Fruit fly (Drosophila melanogaster) whole organism, embryonic: Measurements from ENCODE around the gene CG12115.
A peak's percentile ranks its signal among the peaks of the same experiment; 100 is the strongest.

Experiments
- Aef1 ChIP-seq: fragments of 200-800 bp; sonication (Bioruptor generic); IDR thresholded peaks from 3 replicates; pipeline ENCODE4 v1.3.6; 2022; ENCODE audit warnings: missing biosample characterization, missing genetic modification characterization
- Asciz ChIP-seq: fragments of 200-800 bp; sonication (Bioruptor generic); optimal IDR thresholded peaks from 2 replicates; lab custom pipeline; 2017; ENCODE audit warnings: missing biosample characterization, mild to moderate bottlenecking, missing genetic modification characterization, missing genetic modification reagents
- B-H1 ChIP-seq: fragments of 200-800 bp; sonication (Bioruptor generic); IDR thresholded peaks from 3 replicates; pipeline ENCODE4 v1.3.6; 2022; ENCODE audit warnings: missing biosample characterization, missing genetic modification characterization
- CG10959 ChIP-seq: fragments of 200-800 bp; sonication (Bioruptor generic); IDR thresholded peaks from 2 replicates; pipeline ENCODE4 v1.3.6; 2022; ENCODE audit warnings: missing biosample characterization, missing genetic modification characterization
- CG11560 ChIP-seq: fragments of 200-800 bp; sonication (Bioruptor generic); IDR thresholded peaks from 3 replicates; pipeline ENCODE4 v1.3.6; 2022; ENCODE audit warnings: missing biosample characterization, missing genetic modification characterization
- CG12155 ChIP-seq: fragments of 200-800 bp; sonication (Bioruptor generic); optimal IDR thresholded peaks from 3 replicates; lab custom pipeline; 2016; ENCODE audit warnings: missing biosample characterization, missing genetic modification characterization
- CG12219 ChIP-seq: fragments of 200-800 bp; sonication (Bioruptor generic); optimal IDR thresholded peaks from 3 replicates; lab custom pipeline; 2018; ENCODE audit warnings: missing biosample characterization, mild to moderate bottlenecking, missing genetic modification characterization
- CG1233 ChIP-seq: fragments of 200-800 bp; sonication (Bioruptor generic); optimal IDR thresholded peaks from 4 replicates; lab custom pipeline; 2018; ENCODE audit warnings: missing biosample characterization, mild to moderate bottlenecking, missing genetic modification characterization
- CG13775 ChIP-seq: fragments of 200-800 bp; sonication (Bioruptor generic); optimal IDR thresholded peaks from 3 replicates; lab custom pipeline; 2017; ENCODE audit warnings: missing biosample characterization, mild to moderate bottlenecking, missing genetic modification characterization
- CG13894 ChIP-seq: fragments of 200-800 bp; sonication (Bioruptor generic); optimal IDR thresholded peaks from 3 replicates; lab custom pipeline; 2018; ENCODE audit warnings: missing biosample characterization, mild to moderate bottlenecking, missing genetic modification characterization, moderate library complexity
- CG14710 ChIP-seq: fragments of 200-800 bp; sonication (Bioruptor generic); optimal IDR thresholded peaks from 3 replicates; lab custom pipeline; 2019; ENCODE audit warnings: missing biosample characterization, mild to moderate bottlenecking, missing genetic modification characterization, moderate library complexity
- CG16779 ChIP-seq: fragments of 200-800 bp; sonication (Bioruptor generic); IDR thresholded peaks from 2 replicates; pipeline ENCODE4 v1.3.6; 2022; ENCODE audit warnings: missing biosample characterization, missing genetic modification characterization
- CG17328 ChIP-seq: fragments of 200-800 bp; sonication (Bioruptor generic); IDR thresholded peaks from 2 replicates; pipeline ENCODE4 v1.3.6; 2022; ENCODE audit warnings: missing biosample characterization, missing genetic modification characterization
- CG17385 ChIP-seq: fragments of 200-800 bp; sonication (Bioruptor generic); optimal IDR thresholded peaks from 3 replicates; lab custom pipeline; 2018; ENCODE audit warnings: missing biosample characterization, mild to moderate bottlenecking, missing genetic modification characterization
- CG17612 ChIP-seq: fragments of 200-800 bp; sonication (Bioruptor generic); IDR thresholded peaks from 2 replicates; pipeline ENCODE4 v1.3.6; 2022; ENCODE audit warnings: missing biosample characterization, missing genetic modification characterization
- CG30020 ChIP-seq: fragments of 200-800 bp; optimal IDR thresholded peaks from 2 replicates; lab custom pipeline; 2019; ENCODE audit warnings: missing biosample characterization, mild to moderate bottlenecking, missing genetic modification characterization, moderate library complexity
- CG30431 ChIP-seq: fragments of 200-800 bp; sonication (Bioruptor generic); optimal IDR thresholded peaks from 2 replicates; lab custom pipeline; 2017; ENCODE audit warnings: missing biosample characterization, missing genetic modification characterization
- CG31365 ChIP-seq: fragments of 200-800 bp; sonication (Bioruptor generic); optimal IDR thresholded peaks from 2 replicates; lab custom pipeline; 2018; ENCODE audit warnings: missing biosample characterization, mild to moderate bottlenecking, missing genetic modification characterization
- CG4404 ChIP-seq: fragments of 200-800 bp; sonication (Bioruptor generic); IDR thresholded peaks from 2 replicates; pipeline ENCODE4 v1.3.6; 2022; ENCODE audit warnings: missing biosample characterization, missing genetic modification characterization
- CG7745 ChIP-seq: fragments of 200-800 bp; sonication (Bioruptor generic); optimal IDR thresholded peaks from 2 replicates; lab custom pipeline; 2018; ENCODE audit warnings: missing biosample characterization, mild to moderate bottlenecking, missing genetic modification characterization, moderate library complexity
- CG8924 ChIP-seq: fragments of 200-800 bp; optimal IDR thresholded peaks from 3 replicates; lab custom pipeline; 2019; ENCODE audit warnings: missing biosample characterization, mild to moderate bottlenecking, missing genetic modification characterization, moderate library complexity
- CG9817 ChIP-seq: fragments of 200-800 bp; sonication (Bioruptor generic); optimal IDR thresholded peaks from 2 replicates; lab custom pipeline; 2018; ENCODE audit warnings: missing biosample characterization, mild to moderate bottlenecking, missing genetic modification characterization, moderate library complexity
- CHES-1-like ChIP-seq: fragments of 200-800 bp; sonication (Bioruptor generic); optimal IDR thresholded peaks from 2 replicates; lab custom pipeline; 2016; ENCODE audit warnings: missing biosample characterization, missing genetic modification characterization
- Deaf1 ChIP-seq: fragments of 200-800 bp; optimal IDR thresholded peaks from 3 replicates; lab custom pipeline; 2019; ENCODE audit warnings: missing biosample characterization, mild to moderate bottlenecking, missing genetic modification characterization, moderate library complexity
- Dip2 ChIP-seq: fragments of 200-800 bp; sonication (Bioruptor generic); IDR thresholded peaks from 2 replicates; pipeline ENCODE4 v1.3.6; 2022; ENCODE audit warnings: missing biosample characterization, missing genetic modification characterization
- Elba2 ChIP-seq: fragments of 200-800 bp; sonication (Bioruptor generic); optimal IDR thresholded peaks from 3 replicates; lab custom pipeline; 2016; ENCODE audit warnings: missing biosample characterization, missing genetic modification characterization
- HLH3B ChIP-seq: fragments of 200-800 bp; sonication (Bioruptor generic); IDR thresholded peaks from 2 replicates; pipeline ENCODE4 v1.3.6; 2022; ENCODE audit warnings: missing biosample characterization, missing genetic modification characterization
- Hand ChIP-seq: fragments of 200-800 bp; sonication (Bioruptor generic); optimal IDR thresholded peaks from 2 replicates; lab custom pipeline; 2017; ENCODE audit warnings: mild to moderate bottlenecking, missing biosample characterization, missing genetic modification reagents, missing genetic modification characterization
- Hmr ChIP-seq: fragments of 200-800 bp; sonication (Bioruptor generic); optimal IDR thresholded peaks from 3 replicates; lab custom pipeline; 2017; ENCODE audit warnings: mild to moderate bottlenecking, missing biosample characterization, missing genetic modification reagents, missing genetic modification characterization
- Hr78 ChIP-seq, 2 experiments: fragments of 200-800 bp in 1 of 2; fragments of >200 bp in 1 of 2; sonication (Bioruptor generic) in 1 of 2; optimal IDR thresholded peaks; 2 replicates each; lab custom pipeline; 2017 to 2019; ENCODE audit warnings: missing biosample characterization in 2 of 2, missing genetic modification characterization in 2 of 2, mild to moderate bottlenecking in 1 of 2, moderate library complexity in 1 of 2
- Nf-YA ChIP-seq: fragments of 200-800 bp; sonication (Bioruptor generic); IDR thresholded peaks from 2 replicates; pipeline ENCODE4 v1.3.6; 2022; ENCODE audit warnings: missing biosample characterization, missing genetic modification characterization
- PHDP ChIP-seq: fragments of 200-800 bp; sonication (Bioruptor generic); optimal IDR thresholded peaks from 3 replicates; lab custom pipeline; 2018; ENCODE audit warnings: missing biosample characterization, mild to moderate bottlenecking, missing genetic modification characterization, moderate library complexity
- ato ChIP-seq: fragments of 200-800 bp; sonication (Bioruptor generic); IDR thresholded peaks from 2 replicates; pipeline ENCODE4 v1.3.6; 2022; ENCODE audit warnings: missing biosample characterization, missing genetic modification characterization; ENCODE audit not compliant: partially characterized antibody
- bcd ChIP-seq: fragments of 200-800 bp; sonication (Bioruptor generic); optimal IDR thresholded peaks from 2 replicates; lab custom pipeline; 2017; ENCODE audit warnings: missing biosample characterization, mild to moderate bottlenecking, missing genetic modification characterization
- chm ChIP-seq: fragments of 200-800 bp; sonication (Bioruptor generic); IDR thresholded peaks from 2 replicates; pipeline ENCODE4 v1.3.6; 2022; ENCODE audit warnings: missing biosample characterization, missing genetic modification characterization
- esg ChIP-seq: fragments of 200-800 bp; sonication (Bioruptor generic); conservative IDR thresholded peaks from 2 replicates; pipeline ENCODE4 v1.3.6; 2022; ENCODE audit warnings: missing biosample characterization, missing genetic modification characterization
- gro ChIP-seq: fragments of 200-800 bp; sonication (Bioruptor generic); optimal IDR thresholded peaks from 2 replicates; lab custom pipeline; 2016; ENCODE audit warnings: missing biosample characterization, missing genetic modification characterization
- her ChIP-seq: fragments of 200-800 bp; sonication (Bioruptor generic); optimal IDR thresholded peaks from 2 replicates; lab custom pipeline; 2016; ENCODE audit warnings: missing biosample characterization, missing genetic modification characterization
- hkb ChIP-seq, 2 experiments: fragments of 200-800 bp in 1 of 2; fragments of >200 bp in 1 of 2; sonication (Bioruptor generic) in 1 of 2; IDR thresholded peaks in 1 of 2; optimal IDR thresholded peaks in 1 of 2; 2 replicates each; pipeline versions ENCODE4 v1.3.6 to Lab custom; 2017 to 2022; ENCODE audit warnings: missing biosample characterization in 1 of 2, missing genetic modification characterization in 1 of 2
- lmd ChIP-seq: fragments of 200-800 bp; sonication (Bioruptor generic); IDR thresholded peaks from 2 replicates; pipeline ENCODE4 v1.3.6; 2022; ENCODE audit warnings: missing biosample characterization, missing genetic modification characterization
- lola ChIP-seq, 3 experiments: fragments of >200 bp in 2 of 3; fragments of 200-800 bp in 1 of 3; sonication (Bioruptor generic) in 1 of 3; optimal IDR thresholded peaks; 2 replicates each; lab custom pipeline; 2017 to 2019; ENCODE audit warnings: missing biosample characterization in 3 of 3, missing genetic modification characterization in 3 of 3, mild to moderate bottlenecking in 1 of 3, moderate library complexity in 1 of 3
- p53 ChIP-seq: fragments of 200-800 bp; sonication (Bioruptor generic); optimal IDR thresholded peaks from 2 replicates; lab custom pipeline; 2016; ENCODE audit warnings: missing biosample characterization, missing genetic modification characterization
- pb ChIP-seq: fragments of 200-800 bp; sonication (Bioruptor generic); optimal IDR thresholded peaks from 3 replicates; lab custom pipeline; 2016; ENCODE audit warnings: missing biosample characterization, missing genetic modification characterization
- pzg ChIP-seq: fragments of 200-800 bp; sonication (Bioruptor generic); optimal IDR thresholded peaks from 3 replicates; lab custom pipeline; 2018; ENCODE audit warnings: missing biosample characterization, mild to moderate bottlenecking, missing genetic modification characterization, moderate library complexity
- rib ChIP-seq: fragments of 200-800 bp; sonication (Bioruptor generic); IDR thresholded peaks from 2 replicates; pipeline ENCODE4 v1.3.6; 2022; ENCODE audit warnings: missing biosample characterization, missing genetic modification characterization
- sens ChIP-seq: fragments of 200-800 bp; sonication (Bioruptor generic); peaks from one replicate; lab custom pipeline; 2016; ENCODE audit warnings: missing biosample characterization, missing genetic modification characterization
- shn ChIP-seq: fragments of 200-800 bp; sonication (Bioruptor generic); optimal IDR thresholded peaks from 3 replicates; lab custom pipeline; 2016; ENCODE audit warnings: missing biosample characterization, missing genetic modification characterization
- slbo ChIP-seq: fragments of 200-800 bp; sonication (Bioruptor generic); IDR thresholded peaks from 2 replicates; pipeline ENCODE4 v1.3.6; 2022; ENCODE audit warnings: missing biosample characterization, missing genetic modification characterization
- tio ChIP-seq: fragments of 200-800 bp; sonication (Bioruptor generic); optimal IDR thresholded peaks from 2 replicates; lab custom pipeline; 2017; ENCODE audit warnings: missing biosample characterization, missing genetic modification characterization, inconsistent platforms
- usp ChIP-seq: fragments of >200 bp; optimal IDR thresholded peaks from 2 replicates; lab custom pipeline; 2017; ENCODE audit warnings: missing biosample characterization, missing genetic modification characterization
- zen ChIP-seq: fragments of 200-800 bp; sonication (Bioruptor generic); optimal IDR thresholded peaks from 3 replicates; lab custom pipeline; 2018; ENCODE audit warnings: missing biosample characterization, mild to moderate bottlenecking, missing genetic modification characterization, moderate library complexity

Gene CG12115

DNA sequence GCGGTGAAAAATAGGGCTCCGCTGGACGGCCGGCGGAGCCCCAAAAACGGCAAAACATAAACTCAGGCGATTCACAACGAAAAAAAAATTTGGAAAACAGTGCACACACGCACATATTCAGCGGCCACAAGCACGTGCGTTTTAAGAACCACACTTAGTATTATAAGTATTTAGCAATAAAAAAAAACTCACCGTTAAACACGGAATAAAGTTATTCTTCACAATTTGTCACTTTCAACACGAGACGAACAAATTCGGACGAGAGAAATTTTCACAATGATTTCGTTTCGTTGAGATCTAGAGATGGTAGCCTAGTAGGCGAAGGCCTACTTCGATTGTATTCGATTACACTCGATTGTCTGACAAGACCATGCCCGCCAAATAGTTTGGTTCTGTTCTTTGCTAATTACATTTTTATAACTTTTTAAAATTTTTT, 34.0 kb downstream of the CG12115 start, which contains the start of gene His3.3B (continued):
- no peak for TF ChIP-seq CG4404
- peak; percentile 25 for TF ChIP-seq gro
- TF ChIP-seq lmd (GFP tag; lab: Robert Waterston, UW): no peak
- no peak for TF ChIP-seq shn (GFP tag; lab: Kevin White, UChicago)
- no peak for TF ChIP-seq zen (tag; lab: Kevin White, UChicago)
- TF ChIP-seq Deaf1 (tag; lab: Kevin White, UChicago): peak; percentile 39
- no peak for TF ChIP-seq esg (GFP tag; lab: Robert Waterston, UW)
- peak; percentile 23 for TF ChIP-seq Hand (GFP tag; lab: Kevin White, UChicago)
- peak; percentile 34 for TF ChIP-seq CG12155 (GFP tag; lab: Kevin White, UChicago)
- TF ChIP-seq Asciz: no peak
- no peak for TF ChIP-seq usp (GFP tag; lab: Kevin White, UChicago)
- TF ChIP-seq CG7745 (tag; lab: Kevin White, UChicago): no peak
- TF ChIP-seq CG30431 (GFP tag; lab: Kevin White, UChicago): no peak
- peak; percentile 99 for TF ChIP-seq CG11560
- TF ChIP-seq Hr78 (GFP tag; optimal IDR thresholded peaks at IDR 0.05; lab: Kevin White, UChicago): no peak
- no peak for TF ChIP-seq CG9817 (tag; lab: Kevin White, UChicago)
- no peak for TF ChIP-seq Aef1
- peak; percentile 42 for TF ChIP-seq CG14710
- 0 out of 2 replicates have a peak, but pooled peaks have one; percentile 25 for TF ChIP-seq ato (GFP tag; lab: Robert Waterston, UW)
- TF ChIP-seq CG30020 (tag; lab: Kevin White, UChicago): peak; percentile 20
- TF ChIP-seq p53 (GFP tag; lab: Kevin White, UChicago): no peak
- TF ChIP-seq CG17385 (GFP tag; lab: Kevin White, UChicago): peak; percentile 17
- no peak for TF ChIP-seq hkb (optimal IDR thresholded peaks at IDR 0.05; lab: Kevin White, UChicago)
- no peak; the same call in 1 of the 2 replicates for TF ChIP-seq hkb (GFP tag; IDR thresholded peaks at IDR 0.05; lab: Robert Waterston, UW)
- TF ChIP-seq CG13894 (tag; lab: Kevin White, UChicago): peak; percentile 38
- no peak for TF ChIP-seq CHES-1-like (GFP tag; lab: Kevin White, UChicago)
- no peak for TF ChIP-seq Elba2 (GFP tag; lab: Kevin White, UChicago)
- peak; percentile 74 for TF ChIP-seq pzg (GFP tag; lab: Kevin White, UChicago)
- no peak for TF ChIP-seq slbo
- TF ChIP-seq B-H1 (GFP tag; lab: Robert Waterston, UW): no peak
- TF ChIP-seq CG31365: no peak
- no peak for TF ChIP-seq CG10959
- no peak for TF ChIP-seq HLH3B (GFP tag; lab: Robert Waterston, UW)
- peak; percentile 51 for TF ChIP-seq chm
- no peak for TF ChIP-seq CG12219
- TF ChIP-seq CG16779 (GFP tag; lab: Robert Waterston, UW): no peak
- TF ChIP-seq Nf-YA (GFP tag; lab: Robert Waterston, UW): no peak
- TF ChIP-seq lola (GFP tag; optimal IDR thresholded peaks at IDR 0.05; lab: Kevin White, UChicago): no peak
- no peak for TF ChIP-seq rib (GFP tag; lab: Robert Waterston, UW)
- no peak for TF ChIP-seq Hmr
- no peak for TF ChIP-seq CG17612 (GFP tag; lab: Robert Waterston, UW)
- TF ChIP-seq tio (GFP tag; lab: Kevin White, UChicago): no peak
- no peak for TF ChIP-seq bcd (GFP tag; lab: Kevin White, UChicago)
- TF ChIP-seq Dip2 (GFP tag; lab: Robert Waterston, UW): no peak
- TF ChIP-seq CG13775 (GFP tag; lab: Kevin White, UChicago): no peak
- TF ChIP-seq PHDP (tag; lab: Kevin White, UChicago): no peak
- TF ChIP-seq sens (GFP tag; lab: Kevin White, UChicago): peak; percentile 14
- TF ChIP-seq CG1233 (GFP tag; lab: Kevin White, UChicago): no peak
- TF ChIP-seq CG8924 (tag; lab: Kevin White, UChicago): no peak
- no peak for TF ChIP-seq CG17328 (GFP tag; lab: Robert Waterston, UW)
- no peak for TF ChIP-seq her
- TF ChIP-seq pb (GFP tag; lab: Kevin White, UChicago): no peak
